Fruit fly (Drosophila melanogaster): ENCODE data around the gene CG7888.

CG7888 gene

DNA sequence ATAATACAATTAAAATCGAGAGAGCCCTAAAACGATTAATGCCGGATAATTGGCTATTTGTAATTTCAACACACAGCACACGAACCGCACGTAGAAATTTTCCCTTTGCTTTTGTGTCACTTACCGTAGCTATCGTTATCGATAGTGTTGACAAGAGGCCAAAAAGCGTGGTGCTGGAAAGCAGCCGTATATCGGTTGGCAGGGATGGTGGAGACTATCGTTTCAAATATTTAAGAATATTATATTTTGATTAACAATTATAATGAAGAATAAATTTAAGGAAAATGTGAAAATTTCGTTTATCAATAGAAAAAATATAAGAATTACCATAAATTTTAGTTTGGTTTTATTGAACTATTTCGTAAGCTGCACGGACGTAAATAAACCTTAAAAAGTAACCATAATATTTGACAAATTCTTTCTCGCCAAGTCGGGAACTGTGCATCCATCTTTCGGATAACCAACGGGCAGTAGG, 39.2 kb downstream of the CG7888 start, which contains the start of gene JIL-1 (continued):
- TF ChIP-seq CG11247 (GFP tag; IDR thresholded peaks at IDR 0.05) (peak; percentile 83), ci (GFP tag; IDR thresholded peaks at IDR 0.05) (peak; percentile 78), insv (GFP tag; optimal IDR thresholded peaks at IDR 0.05) (no peak), D19A (tag; optimal IDR thresholded peaks at IDR 0.05) (no peak), fd96Cb (tag; optimal IDR thresholded peaks at IDR 0.05) (peak; percentile 40), CG17359 (tag; optimal IDR thresholded peaks at IDR 0.05) (peak; percentile 62), CG2199 (GFP tag; IDR thresholded peaks at IDR 0.05) (0 out of 3 replicates have a peak, but pooled peaks have one; percentile 26), Med (GFP tag) (peak; percentile 95), lov (optimal IDR thresholded peaks at IDR 0.05) (no peak), lov (GFP tag; IDR thresholded peaks at IDR 0.05) (peak; percentile 61; the same call in 1 of the 3 replicates), CG3065 (GFP tag; optimal IDR thresholded peaks at IDR 0.05) (no peak), Ravus (GFP tag; IDR thresholded peaks at IDR 0.05) (no peak), sr (GFP tag; IDR thresholded peaks at IDR 0.05) (peak; percentile 5; the same call in 1 of the 3 replicates), org-1 (GFP tag; optimal IDR thresholded peaks at IDR 0.05) (peak; percentile 15), CG10543 (GFP tag; optimal IDR thresholded peaks at IDR 0.05) (peak; percentile 60), gcm (GFP tag; optimal IDR thresholded peaks at IDR 0.05) (no peak), CG15696 (tag; optimal IDR thresholded peaks at IDR 0.05) (peak; percentile 18), CG7556 (GFP tag; optimal IDR thresholded peaks at IDR 0.05) (peak; percentile 27), Taf1 (GFP tag; IDR thresholded peaks at IDR 0.05) (peak; percentile 45; the same call in 1 of the 2 replicates), CG7372 (GFP tag; IDR thresholded peaks at IDR 0.05) (peak; percentile 48; the same call in 1 of the 2 replicates), eve (GFP tag; optimal IDR thresholded peaks at IDR 0.05) (peak in 1 of 2 experiments; percentile 46), ken (GFP tag; IDR thresholded peaks at IDR 0.05) (peak; percentile 81), corto (GFP tag; optimal IDR thresholded peaks at IDR 0.05) (no peak), CG12219 (GFP tag; optimal IDR thresholded peaks at IDR 0.05) (no peak), phol (tag; optimal IDR thresholded peaks at IDR 0.05) (peak; percentile 65), da (GFP tag; optimal IDR thresholded peaks at IDR 0.05) (no peak), CG7963 (GFP tag; IDR thresholded peaks at IDR 0.05; ENCODE audit: partially characterized antibody) (peak; percentile 79), lbe (GFP tag; optimal IDR thresholded peaks at IDR 0.05) (peak; percentile 51), Dbx (GFP tag; IDR thresholded peaks at IDR 0.05) (peak; percentile 93), Pdp1 (GFP tag; optimal IDR thresholded peaks at IDR 0.05) (peak; percentile 1 to 59), CG10321 (GFP tag; IDR thresholded peaks at IDR 0.05) (no peak), Sry-β (GFP tag; optimal IDR thresholded peaks at IDR 0.05) (peak; percentile 4), CG31388 (GFP tag; optimal IDR thresholded peaks at IDR 0.05) (no peak), CG17829 (tag; optimal IDR thresholded peaks at IDR 0.05) (peak; percentile 55), grn (GFP tag; optimal IDR thresholded peaks at IDR 0.05) (no peak), vfl (GFP tag; optimal IDR thresholded peaks at IDR 0.05) (peak; percentile 64), dmrt11E (tag; optimal IDR thresholded peaks at IDR 0.05) (peak; percentile 36), CG11456 (GFP tag; IDR thresholded peaks at IDR 0.05) (peak; percentile 84), CG32532 (GFP tag; IDR thresholded peaks at IDR 0.05) (peak; percentile 88), chm (GFP tag; IDR thresholded peaks at IDR 0.05) (peak; percentile 51), Jarid2 (GFP tag; optimal IDR thresholded peaks at IDR 0.05) (peak; percentile 27), CG14667 (GFP tag; IDR thresholded peaks at IDR 0.05) (peak; percentile 41; the same call in 1 of the 2 replicates), CG8388 (GFP tag; optimal IDR thresholded peaks at IDR 0.05) (peak; percentile 2), CG8290 (GFP tag; optimal IDR thresholded peaks at IDR 0.05) (peak; percentile 59), CG8290 (tag; optimal IDR thresholded peaks at IDR 0.05) (peak; percentile 9 to 74), Oaz (GFP tag; IDR thresholded peaks at IDR 0.05) (no peak), gt (GFP tag; IDR thresholded peaks at IDR 0.05) (no peak), CG33213 (GFP tag; optimal IDR thresholded peaks at IDR 0.05) (peak; percentile 58), NC2α (GFP tag; optimal IDR thresholded peaks at IDR 0.05) (no peak), gro (GFP tag; optimal IDR thresholded peaks at IDR 0.05) (peak; percentile 48), odd (GFP tag; optimal IDR thresholded peaks at IDR 0.05) (no peak), jigr1 (GFP tag; IDR thresholded peaks at IDR 0.05) (no peak)

All from whole organism, embryonic.